Fruit fly (Drosophila melanogaster): ENCODE data around the gene CG16704.

CG16704 gene

dm6 chr2L:3646041-3646440, 46.3 kb downstream of the CG16704 start (continued):
- TF ChIP-seq CG34224 (GFP tag; IDR thresholded peaks at IDR 0.05; ENCODE audit: partially characterized antibody): peak; percentile 73
- TF ChIP-seq CG10431 (GFP tag; optimal IDR thresholded peaks at IDR 0.05): no peak
- TF ChIP-seq grn (GFP tag; optimal IDR thresholded peaks at IDR 0.05): no peak
- no peak for TF ChIP-seq chn (GFP tag; optimal IDR thresholded peaks at IDR 0.05)
- TF ChIP-seq CG6813 (GFP tag; optimal IDR thresholded peaks at IDR 0.05): no peak
- TF ChIP-seq CG12104 (GFP tag; optimal IDR thresholded peaks at IDR 0.05): no peak
- TF ChIP-seq zen (tag; optimal IDR thresholded peaks at IDR 0.05): no peak
- TF ChIP-seq Vsx1 (GFP tag; optimal IDR thresholded peaks at IDR 0.05): no peak
- TF ChIP-seq pnt (GFP tag; optimal IDR thresholded peaks at IDR 0.05): no peak
- no peak for TF ChIP-seq zfh2 (GFP tag; optimal IDR thresholded peaks at IDR 0.05)
- no peak for TF ChIP-seq nau (GFP tag; optimal IDR thresholded peaks at IDR 0.05)
- TF ChIP-seq Hey (tag; optimal IDR thresholded peaks at IDR 0.05): no peak
- peak; percentile 54 for TF ChIP-seq sd (tag; optimal IDR thresholded peaks at IDR 0.05)
- TF ChIP-seq CG6175 (GFP tag; IDR thresholded peaks at IDR 0.05): no peak
- no peak for TF ChIP-seq odd (GFP tag; optimal IDR thresholded peaks at IDR 0.05)
- no peak for TF ChIP-seq CG8359 (GFP tag; optimal IDR thresholded peaks at IDR 0.05; ENCODE audit: borderline replicate concordance)
- no peak for TF ChIP-seq btn (GFP tag; optimal IDR thresholded peaks at IDR 0.05)
- TF ChIP-seq Doc3 (GFP tag; IDR thresholded peaks at IDR 0.05; ENCODE audit: partially characterized antibody): peak; percentile 50; the same call in 1 of the 3 replicates
- TF ChIP-seq CG3163 (GFP tag; optimal IDR thresholded peaks at IDR 0.05): no peak
- no peak for TF ChIP-seq CG31388 (GFP tag; optimal IDR thresholded peaks at IDR 0.05)
- TF ChIP-seq bowl (GFP tag; IDR thresholded peaks at IDR 0.05): no peak
- no peak for TF ChIP-seq crol (GFP tag; IDR thresholded peaks at IDR 0.05)
- TF ChIP-seq bbx (GFP tag; IDR thresholded peaks at IDR 0.05; ENCODE audit: partially characterized antibody): peak; percentile 65
- peak; percentile 43 for TF ChIP-seq Nf-YB (GFP tag; optimal IDR thresholded peaks at IDR 0.05)
- TF ChIP-seq klu (GFP tag; IDR thresholded peaks at IDR 0.05): no peak
- no peak for TF ChIP-seq Neu2 (GFP tag; optimal IDR thresholded peaks at IDR 0.05; ENCODE audit: borderline replicate concordance)
- TF ChIP-seq scrt (GFP tag; optimal IDR thresholded peaks at IDR 0.05): no peak
- no peak for TF ChIP-seq pb (GFP tag; optimal IDR thresholded peaks at IDR 0.05)
- no peak for TF ChIP-seq CG17802 (tag; optimal IDR thresholded peaks at IDR 0.05)
- no peak for TF ChIP-seq CG3995 (GFP tag; optimal IDR thresholded peaks at IDR 0.05)
- TF ChIP-seq CG6272 (GFP tag; IDR thresholded peaks at IDR 0.05): no peak
- TF ChIP-seq Opbp (GFP tag; IDR thresholded peaks at IDR 0.05; ENCODE audit: partially characterized antibody): 0 out of 3 replicates have a peak, but pooled peaks have one; percentile 45
- no peak for TF ChIP-seq gcm2 (GFP tag; optimal IDR thresholded peaks at IDR 0.05)
- no peak for TF ChIP-seq corto (GFP tag; optimal IDR thresholded peaks at IDR 0.05)
- no peak for TF ChIP-seq Ets65A (GFP tag)
- no peak for TF ChIP-seq CG8388 (GFP tag; optimal IDR thresholded peaks at IDR 0.05)
- TF ChIP-seq Blimp-1 (GFP tag; optimal IDR thresholded peaks at IDR 0.05): no peak
- no peak for TF ChIP-seq Dbx (GFP tag; IDR thresholded peaks at IDR 0.05)
- no peak for TF ChIP-seq GATAe (GFP tag; conservative IDR thresholded peaks at IDR 0.05)
- no peak; the same call in 2 of the 3 replicates for TF ChIP-seq CG16813 (GFP tag; IDR thresholded peaks at IDR 0.05; ENCODE audit: partially characterized antibody)
- no peak for TF ChIP-seq CG32772 (GFP tag; IDR thresholded peaks at IDR 0.05)
- no peak for TF ChIP-seq Hr78 (GFP tag; optimal IDR thresholded peaks at IDR 0.05)
- no peak for TF ChIP-seq CG12071 (GFP tag; optimal IDR thresholded peaks at IDR 0.05)
- no peak for TF ChIP-seq luna (GFP tag; optimal IDR thresholded peaks at IDR 0.05)
- TF ChIP-seq jigr1 (GFP tag; IDR thresholded peaks at IDR 0.05): no peak
- TF ChIP-seq crc (GFP tag; optimal IDR thresholded peaks at IDR 0.05): no peak
- no peak for TF ChIP-seq Oli (tag; optimal IDR thresholded peaks at IDR 0.05)
- no peak for TF ChIP-seq jing (GFP tag; optimal IDR thresholded peaks at IDR 0.05)
- TF ChIP-seq nerfin-1 (tag; optimal IDR thresholded peaks at IDR 0.05): no peak
- no peak for TF ChIP-seq NC2α (GFP tag; optimal IDR thresholded peaks at IDR 0.05)
- no peak for TF ChIP-seq Ssrp (tag; optimal IDR thresholded peaks at IDR 0.05)

Data from whole organism, embryonic.